Fruit fly (Drosophila melanogaster) whole organism, embryonic: ENCODE measurements around the gene hng2.

Experiments
- CG2199 ChIP-seq: fragments of 200-800 bp; sonication (Bioruptor generic); IDR thresholded peaks from 3 replicates; pipeline ENCODE4 v1.3.6; 2022; ENCODE audit warnings: missing biosample characterization, missing genetic modification characterization
- CG32772 ChIP-seq: fragments of 200-800 bp; sonication (Bioruptor generic); IDR thresholded peaks from 2 replicates; pipeline ENCODE4 v1.3.6; 2022; ENCODE audit warnings: missing biosample characterization, missing genetic modification characterization
- Dad ChIP-seq: fragments of 200-800 bp; sonication (Bioruptor generic); optimal IDR thresholded peaks from 3 replicates; lab custom pipeline; 2016; ENCODE audit warnings: missing biosample characterization, missing genetic modification characterization

The hng2 gene

dm6 chr3R:8856242-8856641, 50.1 kb downstream of the hng2 start:
- no peak for TF ChIP-seq CG32772 (GFP tag; lab: Robert Waterston, UW)
- no peak for TF ChIP-seq Dad
- TF ChIP-seq CG2199 (GFP tag; lab: Robert Waterston, UW) = no peak
